Worm (Caenorhabditis elegans): ENCODE data around the gene sgcb-1.
A peak's percentile ranks its signal among the peaks of the same experiment; 100 is the strongest.

Gene sgcb-1

ce11 chrII:341282-341681, 15.2 kb downstream of the sgcb-1 start:
- TF ChIP-seq klf-2 (GFP tag; conservative IDR thresholded peaks at IDR 0.05): no peak
- no peak for TF ChIP-seq cog-1 (tag; optimal IDR thresholded peaks at IDR 0.05)
- no peak for TF ChIP-seq ztf-23 (GFP tag; IDR thresholded peaks at IDR 0.05)
- no peak for TF ChIP-seq T22C8.4 (GFP tag; IDR thresholded peaks at IDR 0.05)
- no peak for TF ChIP-seq med-1 (GFP tag; optimal IDR thresholded peaks at IDR 0.05; ENCODE audit: insufficient read depth)
- no peak for TF ChIP-seq ztf-29 (GFP tag; IDR thresholded peaks at IDR 0.05)
- TF ChIP-seq tab-1 (GFP tag; IDR thresholded peaks at IDR 0.05): no peak
- TF ChIP-seq flt-1 (GFP tag; IDR thresholded peaks at IDR 0.05): no peak
- TF ChIP-seq ref-1 (GFP tag; conservative IDR thresholded peaks at IDR 0.05): no peak

ce11 chrII:347734-348133, 21.6 kb downstream of the sgcb-1 start, which contains the start of gene D1069.3:
Gene D1069.3, minus strand, starts transcription at chrII:347891.
- TF ChIP-seq T22C8.4 (GFP tag; IDR thresholded peaks at IDR 0.05): 0 out of 2 replicates have a peak, but pooled peaks have one; percentile 0
- TF ChIP-seq ref-1 (GFP tag; conservative IDR thresholded peaks at IDR 0.05): no peak

DNA sequence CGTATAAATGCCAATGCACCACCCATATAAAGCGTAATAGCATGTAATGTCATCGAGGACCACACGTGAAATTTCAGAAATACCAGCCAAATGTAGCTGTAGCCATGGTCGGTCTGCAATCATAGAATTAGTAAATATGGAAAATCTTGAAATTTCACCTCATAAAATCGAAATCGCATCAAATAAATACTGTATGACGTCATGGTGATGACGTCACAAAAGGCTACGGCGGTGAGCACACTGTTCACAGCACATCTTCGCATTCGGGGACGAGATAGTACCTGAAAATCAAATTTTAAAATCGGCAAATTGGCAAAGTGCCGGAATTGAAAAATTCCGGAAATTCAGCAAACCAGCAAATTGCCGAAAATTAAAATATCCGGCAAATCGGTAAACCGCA, 23.6 kb downstream of the sgcb-1 start:
- no peak for TF ChIP-seq ztf-23 (GFP tag; IDR thresholded peaks at IDR 0.05)
- no peak for TF ChIP-seq klf-2 (GFP tag; conservative IDR thresholded peaks at IDR 0.05)
- no peak for TF ChIP-seq flt-1 (GFP tag; IDR thresholded peaks at IDR 0.05)
- no peak for TF ChIP-seq med-1 (GFP tag; optimal IDR thresholded peaks at IDR 0.05; ENCODE audit: insufficient read depth)
- no peak for TF ChIP-seq ztf-29 (GFP tag; IDR thresholded peaks at IDR 0.05)
- TF ChIP-seq T22C8.4 (GFP tag; IDR thresholded peaks at IDR 0.05): no peak
- no peak for TF ChIP-seq tab-1 (GFP tag; IDR thresholded peaks at IDR 0.05)
- TF ChIP-seq cog-1 (tag; optimal IDR thresholded peaks at IDR 0.05): no peak
- TF ChIP-seq ref-1 (GFP tag; conservative IDR thresholded peaks at IDR 0.05): no peak

ce11 chrII:354494-354893, 28.4 kb downstream of the sgcb-1 start:
- no peak for TF ChIP-seq ztf-29 (GFP tag; IDR thresholded peaks at IDR 0.05)
- no peak for TF ChIP-seq ztf-23 (GFP tag; IDR thresholded peaks at IDR 0.05)
- TF ChIP-seq T22C8.4 (GFP tag; IDR thresholded peaks at IDR 0.05): no peak
- TF ChIP-seq cog-1 (tag; optimal IDR thresholded peaks at IDR 0.05): no peak
- TF ChIP-seq tab-1 (GFP tag; IDR thresholded peaks at IDR 0.05): no peak
- TF ChIP-seq med-1 (GFP tag; optimal IDR thresholded peaks at IDR 0.05; ENCODE audit: insufficient read depth): no peak
- no peak for TF ChIP-seq flt-1 (GFP tag; IDR thresholded peaks at IDR 0.05)
- TF ChIP-seq ref-1 (GFP tag; conservative IDR thresholded peaks at IDR 0.05): no peak

DNA sequence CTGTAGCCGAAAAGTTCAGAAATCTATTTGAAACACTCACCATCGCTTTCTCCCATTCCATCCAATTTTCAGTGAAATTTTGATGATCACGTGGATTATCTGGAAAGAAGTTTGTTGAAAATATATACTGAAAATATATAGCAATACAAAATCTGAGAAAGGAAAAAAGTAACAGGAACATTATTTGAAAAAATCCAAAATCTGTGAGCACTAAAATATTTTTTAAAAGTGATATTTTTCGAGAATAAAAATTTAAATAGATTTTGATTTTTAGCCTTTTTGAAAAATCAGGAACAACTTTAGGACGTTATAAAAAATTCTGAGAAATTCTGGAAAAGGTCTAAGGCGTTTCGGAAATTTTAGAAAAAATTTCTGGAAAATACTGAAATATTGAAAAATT, 30.9 kb downstream of the sgcb-1 start, which contains the start of gene dmsr-4:
TSS of gene dmsr-4 (minus strand) at position 101 of the 400 bp plus-strand sequence.
- TF ChIP-seq tab-1 (GFP tag; IDR thresholded peaks at IDR 0.05) (no peak), ref-1 (GFP tag; conservative IDR thresholded peaks at IDR 0.05) (no peak), klf-2 (GFP tag; conservative IDR thresholded peaks at IDR 0.05) (no peak), cog-1 (tag; optimal IDR thresholded peaks at IDR 0.05) (no peak), med-1 (GFP tag; optimal IDR thresholded peaks at IDR 0.05; ENCODE audit: insufficient read depth) (no peak), ztf-29 (GFP tag; IDR thresholded peaks at IDR 0.05) (no peak), flt-1 (GFP tag; IDR thresholded peaks at IDR 0.05) (no peak), T22C8.4 (GFP tag; IDR thresholded peaks at IDR 0.05) (no peak), ztf-23 (GFP tag; IDR thresholded peaks at IDR 0.05) (no peak)

DNA sequence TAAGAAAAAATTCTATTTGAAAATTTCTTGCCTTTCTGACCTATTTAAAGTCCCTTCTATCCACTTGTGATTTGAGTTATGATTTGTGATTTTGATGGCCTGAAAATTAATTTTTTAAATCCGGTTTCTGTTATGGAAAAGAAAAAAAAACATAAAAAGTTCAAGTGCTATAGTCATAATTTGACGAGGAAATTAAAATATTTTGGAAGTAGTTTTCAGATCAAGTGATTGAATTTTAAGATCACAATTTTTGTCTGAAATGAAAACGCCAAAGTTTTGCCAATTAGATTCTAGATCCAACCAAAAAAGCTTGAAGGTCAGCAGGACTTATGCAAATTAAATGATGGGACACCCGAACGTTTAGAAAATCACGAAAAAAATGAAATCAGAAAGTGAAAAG, 41.4 kb downstream of the sgcb-1 start, which contains the start of gene ptr-3:
TSS of gene ptr-3 (minus strand) at position 101 of the 400 bp plus-strand sequence.
- TF ChIP-seq T22C8.4 (GFP tag; IDR thresholded peaks at IDR 0.05) (no peak), ref-1 (GFP tag; conservative IDR thresholded peaks at IDR 0.05) (no peak), flt-1 (GFP tag; IDR thresholded peaks at IDR 0.05) (no peak), cog-1 (tag; optimal IDR thresholded peaks at IDR 0.05) (no peak), med-1 (GFP tag; optimal IDR thresholded peaks at IDR 0.05; ENCODE audit: insufficient read depth) (no peak), ztf-29 (GFP tag; IDR thresholded peaks at IDR 0.05) (no peak), klf-2 (GFP tag; conservative IDR thresholded peaks at IDR 0.05) (no peak), ztf-23 (GFP tag; IDR thresholded peaks at IDR 0.05) (no peak), tab-1 (GFP tag; IDR thresholded peaks at IDR 0.05) (no peak)

DNA sequence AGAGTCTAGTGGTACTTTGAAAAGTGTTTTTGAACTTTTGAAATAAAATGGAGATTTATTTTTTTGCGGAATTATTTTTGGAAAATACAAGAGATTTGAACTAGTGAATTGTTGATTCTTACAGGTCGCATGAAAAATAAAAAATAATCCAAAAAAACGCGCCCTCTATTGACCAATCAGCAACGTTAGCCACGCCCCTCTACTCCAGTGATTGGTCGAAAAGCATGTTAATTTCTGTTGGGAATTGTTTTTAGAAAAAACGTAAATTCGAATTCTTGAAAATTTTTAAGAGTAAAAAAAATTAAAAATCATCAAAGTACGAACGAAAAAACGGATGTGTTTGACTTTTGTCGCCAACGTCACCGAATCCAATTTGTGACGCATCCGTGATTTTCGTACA, 44.3 kb downstream of the sgcb-1 start:
- no peak for TF ChIP-seq cog-1 (tag; optimal IDR thresholded peaks at IDR 0.05)
- TF ChIP-seq T22C8.4 (GFP tag; IDR thresholded peaks at IDR 0.05): no peak
- no peak for TF ChIP-seq ztf-23 (GFP tag; IDR thresholded peaks at IDR 0.05)
- TF ChIP-seq flt-1 (GFP tag; IDR thresholded peaks at IDR 0.05): no peak
- no peak for TF ChIP-seq med-1 (GFP tag; optimal IDR thresholded peaks at IDR 0.05; ENCODE audit: insufficient read depth)

DNA sequence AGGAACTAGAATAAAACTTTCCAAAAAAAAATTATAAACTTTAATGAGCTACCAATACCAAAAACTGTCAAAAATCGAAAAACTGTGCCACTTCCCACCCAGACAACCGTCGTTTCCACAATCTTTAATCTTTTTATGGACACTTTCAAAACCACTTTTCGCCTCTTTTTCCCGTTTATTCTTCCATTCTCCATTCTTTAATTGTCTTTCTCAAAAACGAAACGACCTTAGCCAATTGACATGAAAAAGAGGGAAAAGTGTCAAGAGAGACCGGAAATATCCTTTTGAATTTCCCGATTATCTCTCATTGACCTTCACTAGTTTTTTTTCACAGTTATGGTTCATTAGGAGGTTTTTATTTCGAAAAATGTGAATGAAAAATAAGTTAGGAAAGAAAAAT, 45.4 kb downstream of the sgcb-1 start:
- no peak for TF ChIP-seq cog-1 (tag; optimal IDR thresholded peaks at IDR 0.05)
- no peak for TF ChIP-seq tab-1 (GFP tag; IDR thresholded peaks at IDR 0.05)
- no peak for TF ChIP-seq flt-1 (GFP tag; IDR thresholded peaks at IDR 0.05)
- no peak for TF ChIP-seq ztf-23 (GFP tag; IDR thresholded peaks at IDR 0.05)
- TF ChIP-seq med-1 (GFP tag; optimal IDR thresholded peaks at IDR 0.05; ENCODE audit: insufficient read depth): no peak
- TF ChIP-seq T22C8.4 (GFP tag; IDR thresholded peaks at IDR 0.05): no peak
- no peak for TF ChIP-seq ztf-29 (GFP tag; IDR thresholded peaks at IDR 0.05)
- no peak for TF ChIP-seq ref-1 (GFP tag; conservative IDR thresholded peaks at IDR 0.05)
- no peak for TF ChIP-seq klf-2 (GFP tag; conservative IDR thresholded peaks at IDR 0.05)

ce11 chrII:372235-372634, 46.1 kb downstream of the sgcb-1 start:
- no peak for TF ChIP-seq ztf-23 (GFP tag; IDR thresholded peaks at IDR 0.05)
- TF ChIP-seq med-1 (GFP tag; optimal IDR thresholded peaks at IDR 0.05; ENCODE audit: insufficient read depth): no peak
- no peak for TF ChIP-seq klf-2 (GFP tag; conservative IDR thresholded peaks at IDR 0.05)
- no peak for TF ChIP-seq flt-1 (GFP tag; IDR thresholded peaks at IDR 0.05)
- TF ChIP-seq cog-1 (tag; optimal IDR thresholded peaks at IDR 0.05): no peak
- no peak for TF ChIP-seq tab-1 (GFP tag; IDR thresholded peaks at IDR 0.05)
- no peak for TF ChIP-seq T22C8.4 (GFP tag; IDR thresholded peaks at IDR 0.05)
- TF ChIP-seq ref-1 (GFP tag; conservative IDR thresholded peaks at IDR 0.05): no peak
- TF ChIP-seq ztf-29 (GFP tag; IDR thresholded peaks at IDR 0.05): no peak

- TF ChIP-seq cog-1 (tag; optimal IDR thresholded peaks at IDR 0.05): no peak
- no peak for TF ChIP-seq klf-2 (GFP tag; conservative IDR thresholded peaks at IDR 0.05)
- TF ChIP-seq med-1 (GFP tag; optimal IDR thresholded peaks at IDR 0.05; ENCODE audit: insufficient read depth): no peak
- no peak for TF ChIP-seq tab-1 (GFP tag; IDR thresholded peaks at IDR 0.05)
- TF ChIP-seq ztf-23 (GFP tag; IDR thresholded peaks at IDR 0.05): no peak
- no peak for TF ChIP-seq T22C8.4 (GFP tag; IDR thresholded peaks at IDR 0.05)
- no peak for TF ChIP-seq ztf-29 (GFP tag; IDR thresholded peaks at IDR 0.05)
- TF ChIP-seq flt-1 (GFP tag; IDR thresholded peaks at IDR 0.05): no peak
- TF ChIP-seq ref-1 (GFP tag; conservative IDR thresholded peaks at IDR 0.05): no peak
Observed at ce11 chrII:374950-375349, 48.9 kb downstream of the sgcb-1 start, which contains the start of gene C03H5.4. Gene C03H5.4, plus strand, starts transcription at chrII:375250.
